Fruit fly (Drosophila melanogaster) whole organism, wandering third instar larva: ENCODE data around the gene CG42374.

ENCODE experiments used
- Myc ChIP-seq: fragments of >200 bp; optimal IDR thresholded peaks from 2 replicates; lab custom pipeline; 2017
- Vsx2 ChIP-seq: fragments of 200-300, 225-300 bp; sonication (Bioruptor generic); optimal IDR thresholded peaks from 2 replicates; lab custom pipeline; 2018; ENCODE audit warnings: missing biosample characterization, missing genetic modification characterization; ENCODE audit not compliant: partially characterized antibody
- br ChIP-seq: fragments of 200-800 bp; sonication (Bioruptor generic); optimal IDR thresholded peaks from 2 replicates; lab custom pipeline; 2016; ENCODE audit warnings: missing biosample characterization, missing genetic modification characterization
- fru ChIP-seq: fragments of 200-800 bp; sonication (Bioruptor generic); optimal IDR thresholded peaks from 3 replicates; lab custom pipeline; 2016; ENCODE audit warnings: missing biosample characterization, mild to moderate bottlenecking, missing genetic modification characterization

DNA sequence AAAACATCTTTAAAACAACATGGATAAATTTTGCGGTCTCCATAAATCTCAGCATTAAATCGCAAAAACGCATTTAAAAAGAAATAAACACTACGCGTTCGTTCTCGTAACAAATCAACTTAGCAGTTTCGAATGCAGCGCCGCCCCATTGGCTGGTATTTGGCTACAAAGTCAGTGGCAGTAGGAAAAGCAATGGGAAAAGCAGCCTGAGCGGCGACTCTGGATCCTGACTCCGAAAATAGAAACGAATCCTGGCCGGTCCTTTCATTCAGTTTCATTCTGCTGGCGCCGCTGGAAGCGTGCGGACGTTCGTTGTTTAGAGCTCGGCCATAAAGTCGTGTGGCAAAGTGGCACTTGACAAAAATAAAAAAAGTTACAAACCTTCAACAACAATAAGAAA lies 11.9 kb downstream of the CG42374 start, which contains the start of gene CG14086:
- TF ChIP-seq fru = no peak
- TF ChIP-seq Myc (lab: Kevin White, UChicago) = no peak
- TF ChIP-seq br (GFP tag; lab: Kevin White, UChicago) = no peak
- TF ChIP-seq Vsx2 (GFP tag; lab: Kevin White, UChicago) = no peak
